Worm (Caenorhabditis elegans): Measurements from ENCODE around the gene kdin-1.
A peak's percentile ranks its signal among the peaks of the same experiment; 100 is the strongest.

kdin-1 gene

ce11 chrIV:11021512-11022268, 16.8 kb upstream of the kdin-1 start, which contains the start of gene mogs-1:
mogs-1 (minus strand) TSS chrIV:11021928.
- TF ChIP-seq nhr-43 (tag; optimal IDR thresholded peaks at IDR 0.05; ENCODE audit: poor library complexity, severe bottlenecking) (peak; percentile 60), nhr-23 (tag; optimal IDR thresholded peaks at IDR 0.05) (peak; percentile 72), nhr-237 (tag; optimal IDR thresholded peaks at IDR 0.05) (no peak), fos-1 (tag; optimal IDR thresholded peaks at IDR 0.05) (no peak), elt-2 (tag; optimal IDR thresholded peaks at IDR 0.05) (peak; percentile 50), nhr-11 (tag; optimal IDR thresholded peaks at IDR 0.05) (no peak), hmg-11 (tag; optimal IDR thresholded peaks at IDR 0.05) (peak; percentile 21), elt-1 (tag; optimal IDR thresholded peaks at IDR 0.05) (peak; percentile 17), egl-5 (tag; optimal IDR thresholded peaks at IDR 0.05) (no peak), mdl-1 (tag; optimal IDR thresholded peaks at IDR 0.05) (no peak), nhr-25 (tag; optimal IDR thresholded peaks at IDR 0.05) (peak; percentile 53), skn-1 (tag; optimal IDR thresholded peaks at IDR 0.05) (no peak), jun-1 (tag; optimal IDR thresholded peaks at IDR 0.05) (peak; percentile 17), nfya-1 (tag; optimal IDR thresholded peaks at IDR 0.05; ENCODE audit: insufficient read depth) (no peak)

DNA sequence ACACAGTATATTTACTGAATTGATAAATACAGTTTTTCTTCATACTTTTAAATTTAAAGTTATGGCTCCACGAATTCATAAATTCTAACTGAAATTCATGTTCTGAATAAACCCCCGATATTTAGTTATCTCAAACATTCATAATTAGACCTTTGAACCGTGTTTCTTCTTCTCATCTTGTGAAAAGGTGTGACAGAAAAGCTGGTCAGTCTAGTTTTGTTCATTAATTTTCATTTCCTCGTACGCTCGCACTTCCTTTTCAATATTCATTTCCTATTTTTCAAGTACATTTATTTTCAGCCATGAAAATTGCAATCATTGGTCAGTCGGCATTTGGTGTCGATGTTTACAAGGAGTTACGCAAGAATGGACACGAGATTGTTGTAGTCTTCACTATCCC, 16.2 kb upstream of the kdin-1 start, which contains the start of gene alh-3:
Gene alh-3, plus strand, starts transcription at position 301 of the 400 bp plus-strand sequence.
- no peak for TF ChIP-seq daf-12 (tag; optimal IDR thresholded peaks at IDR 0.05)
- TF ChIP-seq nfya-1 (tag; optimal IDR thresholded peaks at IDR 0.05; ENCODE audit: insufficient read depth) = no peak
- no peak for TF ChIP-seq hmg-11 (tag; optimal IDR thresholded peaks at IDR 0.05)
- no peak for TF ChIP-seq ceh-9 (tag; optimal IDR thresholded peaks at IDR 0.05)
- TF ChIP-seq pha-4 (tag; optimal IDR thresholded peaks at IDR 0.05) = no peak

ce11 chrIV:11025941-11026340, 12.5 kb upstream of the kdin-1 start:
- TF ChIP-seq nfya-1 (tag; optimal IDR thresholded peaks at IDR 0.05; ENCODE audit: insufficient read depth) = peak; percentile 24
- no peak for TF ChIP-seq fkh-2 (tag; optimal IDR thresholded peaks at IDR 0.05)
- peak; percentile 49 for TF ChIP-seq lsy-12 (tag; optimal IDR thresholded peaks at IDR 0.05)
- TF ChIP-seq nhr-237 (tag; optimal IDR thresholded peaks at IDR 0.05) = no peak
- TF ChIP-seq unc-39 (tag; optimal IDR thresholded peaks at IDR 0.05) = no peak
- peak; percentile 87 for TF ChIP-seq nhr-43 (tag; optimal IDR thresholded peaks at IDR 0.05; ENCODE audit: poor library complexity, severe bottlenecking)
- TF ChIP-seq nhr-12 (tag; optimal IDR thresholded peaks at IDR 0.05) = no peak
- peak; percentile 8 for TF ChIP-seq nhr-25 (tag; optimal IDR thresholded peaks at IDR 0.05)
- TF ChIP-seq elt-1 (tag; optimal IDR thresholded peaks at IDR 0.05) = no peak
- no peak for TF ChIP-seq ceh-82 (tag; optimal IDR thresholded peaks at IDR 0.05)
- peak; percentile 36 for TF ChIP-seq sea-2 (GFP tag; optimal IDR thresholded peaks at IDR 0.05)
- TF ChIP-seq pha-4 (tag; optimal IDR thresholded peaks at IDR 0.05) = peak; percentile 16
- TF ChIP-seq ama-1 (optimal IDR thresholded peaks at IDR 0.05) = peak; percentile 92
- no peak for TF ChIP-seq mml-1 (tag; optimal IDR thresholded peaks at IDR 0.05)
- peak; percentile 58 for TF ChIP-seq lin-39 (tag; optimal IDR thresholded peaks at IDR 0.05)
- peak in 1 of 3 experiments; percentile 8 for TF ChIP-seq elt-3 (tag; optimal IDR thresholded peaks at IDR 0.05)
- TF ChIP-seq nhr-23 (tag; optimal IDR thresholded peaks at IDR 0.05) = no peak
- no peak for TF ChIP-seq egl-27 (tag; optimal IDR thresholded peaks at IDR 0.05)
- TF ChIP-seq tbx-2 (tag; optimal IDR thresholded peaks at IDR 0.05) = peak; percentile 43

ce11 chrIV:11026648-11027047, 11.8 kb upstream of the kdin-1 start:
- TF ChIP-seq eor-1 (tag; optimal IDR thresholded peaks at IDR 0.05) (no peak), ceh-16 (tag; optimal IDR thresholded peaks at IDR 0.05) (no peak), zag-1 (tag; optimal IDR thresholded peaks at IDR 0.05) (no peak), elt-2 (tag; optimal IDR thresholded peaks at IDR 0.05) (peak; percentile 0), lin-39 (tag; optimal IDR thresholded peaks at IDR 0.05) (no peak), skn-1 (tag; optimal IDR thresholded peaks at IDR 0.05) (peak; percentile 31), daf-12 (tag; optimal IDR thresholded peaks at IDR 0.05) (no peak), lin-15B (tag; optimal IDR thresholded peaks at IDR 0.05) (peak; percentile 31), snpc-4 (tag; optimal IDR thresholded peaks at IDR 0.05) (peak; percentile 5), aly-2 (tag; optimal IDR thresholded peaks at IDR 0.05) (no peak)

Measured in whole organism, L3 larva.